Worm (Caenorhabditis elegans) whole organism, L1 larva: Measurements from ENCODE around the gene arf-5.

Experiments used
- C04F5.9 ChIP-seq: sonication (generic microtip); optimal IDR thresholded peaks from 2 replicates; lab custom pipeline; 2016; ENCODE audit warnings: missing genetic modification characterization, missing compliant biosample characterization
- Y116A8C.19 ChIP-seq: sonication (generic microtip); optimal IDR thresholded peaks from 2 replicates; lab custom pipeline; 2016; ENCODE audit warnings: missing compliant biosample characterization, missing genetic modification characterization, borderline replicate concordance
- ama-1 ChIP-seq: fragments of 150-350 bp; optimal IDR thresholded peaks from 2 replicates; lab custom pipeline; 2014
- blmp-1 ChIP-seq: fragments of 150-350 bp; optimal IDR thresholded peaks from 2 replicates; lab custom pipeline; 2014; ENCODE audit warnings: missing biosample characterization, missing genetic modification characterization
- ceh-82 ChIP-seq, 3 experiments: fragments of 150-350 bp in 1 of 3; sonication (generic microtip) in 2 of 3; optimal IDR thresholded peaks; 2 replicates each; lab custom pipeline; 2014 to 2017; ENCODE audit warnings: missing biosample characterization in 3 of 3, missing genetic modification characterization in 3 of 3
- dsc-1 ChIP-seq: sonication (generic microtip); optimal IDR thresholded peaks from 2 replicates; lab custom pipeline; 2016; ENCODE audit warnings: mild to moderate bottlenecking, missing genetic modification characterization, missing compliant biosample characterization
- efl-1 ChIP-seq, 4 experiments: fragments of 150-350 bp; optimal IDR thresholded peaks in 3 of 4; peaks in 1 of 4; 1 replicate in 1 of 4; 2 replicates in 3 of 4; lab custom pipeline; 2014; ENCODE audit warnings: missing biosample characterization in 2 of 4, missing genetic modification characterization in 2 of 4, missing genetic modification reagents in 2 of 4
- egl-27 ChIP-seq, 2 experiments: fragments of 150-350 bp in 1 of 2; sonication (generic microtip); optimal IDR thresholded peaks; 3 replicates each; lab custom pipeline; 2017 to 2018; ENCODE audit warnings: missing biosample characterization in 2 of 2, missing genetic modification characterization in 2 of 2, missing genetic modification reagents in 2 of 2
- ets-5 ChIP-seq: fragments of 200-800 bp; sonication (Bioruptor generic); IDR thresholded peaks from 2 replicates; pipeline ENCODE4 v1.3.6; 2022; ENCODE audit warnings: missing genetic modification characterization, missing compliant biosample characterization
- fkh-10 ChIP-seq: sonication (generic microtip); optimal IDR thresholded peaks from 2 replicates; lab custom pipeline; 2017; ENCODE audit warnings: missing biosample characterization, missing genetic modification reagents, missing genetic modification characterization
- fkh-8 ChIP-seq: sonication (generic microtip); optimal IDR thresholded peaks from 2 replicates; lab custom pipeline; 2016; ENCODE audit warnings: mild to moderate bottlenecking, missing genetic modification characterization, missing compliant biosample characterization
- fos-1 ChIP-seq: fragments of 150-350 bp; optimal IDR thresholded peaks from 2 replicates; lab custom pipeline; 2014; ENCODE audit warnings: missing biosample characterization, missing genetic modification characterization
- hlh-17 ChIP-seq: fragments of 200-800 bp; sonication (Bioruptor generic); optimal IDR thresholded peaks from 2 replicates; lab custom pipeline; 2018; ENCODE audit warnings: missing genetic modification characterization, mild to moderate bottlenecking, missing compliant biosample characterization, moderate library complexity, borderline replicate concordance
- isw-1 ChIP-seq: fragments of 200-800 bp; sonication (Bioruptor generic); IDR thresholded peaks from 2 replicates; pipeline ENCODE4 v1.3.6; 2022; ENCODE audit warnings: missing genetic modification characterization, missing compliant biosample characterization
- jun-1 ChIP-seq: fragments of 150-350 bp; optimal IDR thresholded peaks from 2 replicates; lab custom pipeline; 2014; ENCODE audit warnings: missing biosample characterization, missing genetic modification reagents, missing genetic modification characterization
- lin-35 ChIP-seq, 2 experiments: fragments of 150-350 bp; optimal IDR thresholded peaks; 2 replicates each; lab custom pipeline; 2014; ENCODE audit warnings: missing biosample characterization in 2 of 2, missing genetic modification characterization in 2 of 2, missing genetic modification reagents in 2 of 2
- lin-39 ChIP-seq: fragments of 150-350 bp; optimal IDR thresholded peaks from 2 replicates; lab custom pipeline; 2014; ENCODE audit warnings: missing biosample characterization, missing genetic modification reagents, missing genetic modification characterization
- lsy-2 ChIP-seq, 2 experiments: fragments of 150-350 bp; optimal IDR thresholded peaks; 2 replicates each; lab custom pipeline; 2014; ENCODE audit warnings: missing biosample characterization in 2 of 2, missing genetic modification characterization in 2 of 2
- nhr-12 ChIP-seq: sonication (generic microtip); optimal IDR thresholded peaks from 2 replicates; lab custom pipeline; 2017; ENCODE audit warnings: missing biosample characterization, missing genetic modification characterization
- nhr-19 ChIP-seq: fragments of 200-800 bp; sonication (Bioruptor generic); conservative IDR thresholded peaks from 2 replicates; pipeline ENCODE4 v1.3.6; 2022; ENCODE audit warnings: missing genetic modification characterization, missing compliant biosample characterization
- nhr-20 ChIP-seq: sonication (generic microtip); optimal IDR thresholded peaks from 2 replicates; lab custom pipeline; 2016; ENCODE audit warnings: mild to moderate bottlenecking, missing genetic modification characterization, missing compliant biosample characterization
- nhr-28 ChIP-seq: fragments of 150-350 bp; optimal IDR thresholded peaks from 2 replicates; lab custom pipeline; 2014; ENCODE audit warnings: missing biosample characterization, missing genetic modification characterization
- nhr-47 ChIP-seq: sonication (generic microtip); optimal IDR thresholded peaks from 2 replicates; lab custom pipeline; 2016; ENCODE audit warnings: mild to moderate bottlenecking, missing genetic modification characterization, moderate library complexity, missing compliant biosample characterization
- nhr-71 ChIP-seq: sonication (generic microtip); optimal IDR thresholded peaks from 2 replicates; lab custom pipeline; 2016; ENCODE audit warnings: mild to moderate bottlenecking, missing genetic modification characterization, moderate library complexity, missing compliant biosample characterization
- nhr-77 ChIP-seq: fragments of 150-350 bp; optimal IDR thresholded peaks from 2 replicates; lab custom pipeline; 2014; ENCODE audit warnings: missing biosample characterization, missing genetic modification characterization
- nhr-84 ChIP-seq: sonication (generic microtip); optimal IDR thresholded peaks from 2 replicates; lab custom pipeline; 2017; ENCODE audit warnings: missing biosample characterization, missing genetic modification characterization
- nhr-85 ChIP-seq: sonication (generic microtip); peaks from one replicate; lab custom pipeline; 2016; ENCODE audit warnings: missing genetic modification characterization, inconsistent platforms, missing compliant biosample characterization
- skn-1 ChIP-seq: fragments of 150-350 bp; optimal IDR thresholded peaks from 2 replicates; lab custom pipeline; 2014; ENCODE audit warnings: missing biosample characterization, missing genetic modification characterization
- sptf-1 ChIP-seq: fragments of 150-350 bp; optimal IDR thresholded peaks from 2 replicates; lab custom pipeline; 2014; ENCODE audit warnings: missing biosample characterization, missing genetic modification characterization
- swsn-7 ChIP-seq: sonication (generic microtip); optimal IDR thresholded peaks from 2 replicates; lab custom pipeline; 2016; ENCODE audit warnings: missing genetic modification characterization, missing compliant biosample characterization
- unc-130 ChIP-seq: fragments of 150-350 bp; optimal IDR thresholded peaks from 2 replicates; lab custom pipeline; 2017; ENCODE audit warnings: missing biosample characterization, missing genetic modification characterization, inconsistent platforms
- xbp-1 ChIP-seq: sonication (generic microtip); optimal IDR thresholded peaks from 2 replicates; lab custom pipeline; 2016; ENCODE audit warnings: missing genetic modification characterization, missing compliant biosample characterization
- zag-1 ChIP-seq: fragments of 150-350 bp; optimal IDR thresholded peaks from 2 replicates; lab custom pipeline; 2014; ENCODE audit warnings: missing biosample characterization, missing genetic modification characterization
- ztf-11 ChIP-seq, 2 experiments: sonication (generic microtip); optimal IDR thresholded peaks; 2 replicates each; lab custom pipeline; 2016 to 2017; ENCODE audit warnings: missing genetic modification characterization in 2 of 2, missing biosample characterization in 1 of 2, missing compliant biosample characterization in 1 of 2
- ztf-4 ChIP-seq: fragments of 150-350 bp; optimal IDR thresholded peaks from 2 replicates; lab custom pipeline; 2014; ENCODE audit warnings: missing biosample characterization, missing genetic modification characterization

arf-5 gene

ce11 chrIV:7982024-7982576 is at the start of gene arf-5 (continued):
- TF ChIP-seq lsy-2 (tag; optimal IDR thresholded peaks at IDR 0.05; lab: Kevin White, UChicago) (peak; percentile 34 to 55), xbp-1 (peak; percentile 42), nhr-71 (tag; lab: Kevin White, UChicago) (peak; percentile 20), C04F5.9 (tag; lab: Kevin White, UChicago) (no peak), nhr-85 (tag; lab: Kevin White, UChicago) (no peak), zag-1 (tag; lab: Kevin White, UChicago) (no peak), Y116A8C.19 (tag; lab: Kevin White, UChicago) (no peak), dsc-1 (tag; lab: Kevin White, UChicago) (no peak), nhr-20 (tag; lab: Kevin White, UChicago) (no peak), hlh-17 (GFP tag; lab: Kevin White, UChicago) (no peak), ceh-82 (tag; optimal IDR thresholded peaks at IDR 0.05; lab: Kevin White, UChicago) (peak in 1 of 3 experiments; percentile 25), lin-39 (tag; lab: Kevin White, UChicago) (no peak), egl-27 (tag; optimal IDR thresholded peaks at IDR 0.05; lab: Kevin White, UChicago) (no peak), nhr-12 (tag; lab: Kevin White, UChicago) (no peak), skn-1 (tag; lab: Kevin White, UChicago) (no peak), swsn-7 (no peak), isw-1 (GFP tag; lab: Robert Waterston, UW) (no peak), fkh-8 (no peak), fos-1 (tag; lab: Kevin White, UChicago) (no peak), nhr-19 (no peak), nhr-84 (tag; lab: Kevin White, UChicago) (no peak), ets-5 (GFP tag; lab: Robert Waterston, UW) (no peak), ztf-4 (no peak), lin-35 (GFP tag; optimal IDR thresholded peaks at IDR 0.05; lab: Kevin White, UChicago) (peak; percentile 36 to 51)

ce11 chrIV:7933733-7934132 is 48.6 kb upstream of the arf-5 start, which contains the start of gene bbs-2:
Gene bbs-2 (plus strand): TSS chrIV:7934033.
- no peak for TF ChIP-seq nhr-47 (tag; lab: Kevin White, UChicago)
- TF ChIP-seq fkh-10: no peak
- no peak for TF ChIP-seq ama-1 (lab: Kevin White, UChicago)
- no peak for TF ChIP-seq lsy-2 (tag; optimal IDR thresholded peaks at IDR 0.05; lab: Kevin White, UChicago)
- TF ChIP-seq nhr-77 (tag; lab: Kevin White, UChicago): no peak
- no peak for TF ChIP-seq sptf-1 (tag; lab: Kevin White, UChicago)
- no peak for TF ChIP-seq blmp-1 (tag; lab: Kevin White, UChicago)
- no peak for TF ChIP-seq unc-130 (tag; lab: Kevin White, UChicago)
- TF ChIP-seq jun-1 (tag; lab: Kevin White, UChicago): no peak
- TF ChIP-seq nhr-28 (tag; lab: Kevin White, UChicago): no peak

ce11 chrIV:7938834-7939233 is 43.5 kb upstream of the arf-5 start, which contains the start of gene F20D12.7:
Gene F20D12.7 (minus strand): TSS chrIV:7938934.
- no peak for TF ChIP-seq blmp-1 (tag; lab: Kevin White, UChicago)
- peak; percentile 67 for TF ChIP-seq dsc-1 (tag; lab: Kevin White, UChicago)

- no peak for TF ChIP-seq ztf-11 (tag; optimal IDR thresholded peaks at IDR 0.05; lab: Kevin White, UChicago)
- no peak for TF ChIP-seq efl-1 (optimal IDR thresholded peaks at IDR 0.05; lab: Kevin White, UChicago)
- TF ChIP-seq efl-1 (GFP tag; optimal IDR thresholded peaks at IDR 0.05 in 1 of 2; lab: Kevin White, UChicago): peak in 1 of 2 experiments; percentile 61
- TF ChIP-seq, all 84 proteins: peak for 1
Measured at ce11 chrIV:7940919-7941318, 41.4 kb upstream of the arf-5 start, which contains the start of gene exc-9. Gene exc-9 (minus strand): TSS chrIV:7941019.
